Worm (Caenorhabditis elegans): ENCODE results near the gene ZK180.8.

Gene ZK180.8

DNA sequence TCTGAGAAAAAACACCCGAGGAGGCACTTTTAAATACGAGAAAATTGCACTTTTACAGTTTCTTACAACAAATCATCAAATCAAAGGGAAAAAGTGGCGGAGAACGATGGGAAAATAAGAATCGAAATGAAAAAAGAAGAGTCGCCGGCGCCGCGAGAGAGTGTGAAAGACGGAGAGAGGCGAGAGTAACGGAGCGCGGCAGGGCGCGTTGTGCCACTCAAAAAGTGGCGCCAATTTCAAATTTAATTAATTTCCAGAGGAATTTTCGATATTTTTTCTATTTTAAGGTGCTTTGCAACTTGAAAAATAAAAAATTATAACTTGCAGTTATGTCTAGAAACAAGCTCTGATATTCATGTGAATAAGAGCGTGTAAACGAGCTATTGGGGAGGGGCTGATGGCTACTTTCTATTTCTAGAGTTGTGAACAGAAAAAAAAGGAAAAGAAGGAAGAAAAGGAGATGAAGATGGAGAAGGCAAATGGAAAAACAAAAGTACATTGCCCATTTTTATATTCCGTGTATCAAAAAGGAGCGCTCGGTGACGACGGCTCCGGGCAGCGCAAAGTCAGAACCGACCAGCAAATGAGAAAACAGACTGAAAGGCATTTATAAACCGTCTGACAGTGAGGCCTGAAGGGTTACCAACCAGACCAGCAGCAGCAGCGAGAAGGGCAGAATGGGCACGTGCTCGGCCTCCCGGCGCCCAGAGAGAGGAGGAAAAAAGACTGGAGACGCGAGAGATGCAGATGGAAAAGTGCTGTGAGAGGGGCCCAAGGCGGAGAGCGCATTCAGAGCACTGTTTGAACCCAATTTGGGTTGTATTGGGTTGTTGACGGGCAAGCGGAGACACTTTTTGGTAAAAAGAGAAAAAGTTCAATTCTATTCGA is 40.4 kb downstream of the ZK180.8 start:
- no peak for TF ChIP-seq ceh-82 (tag; optimal IDR thresholded peaks at IDR 0.05)
- TF ChIP-seq R02D3.7 (tag; optimal IDR thresholded peaks at IDR 0.05), result no peak
- peak; percentile 5 for TF ChIP-seq sma-3 (GFP tag; optimal IDR thresholded peaks at IDR 0.05)
- TF ChIP-seq sma-9 (GFP tag; optimal IDR thresholded peaks at IDR 0.05), result peak; percentile 50
- no peak for TF ChIP-seq sma-9 (tag; optimal IDR thresholded peaks at IDR 0.05)
- TF ChIP-seq fos-1 (tag; optimal IDR thresholded peaks at IDR 0.05), result no peak
- TF ChIP-seq mdl-1 (tag; optimal IDR thresholded peaks at IDR 0.05), result peak; percentile 71 to 85
- TF ChIP-seq unc-55 (GFP tag; optimal IDR thresholded peaks at IDR 0.05), result peak; percentile 31
- no peak for TF ChIP-seq elt-3 (tag; optimal IDR thresholded peaks at IDR 0.05)
- TF ChIP-seq lsy-2 (tag; optimal IDR thresholded peaks at IDR 0.05), result peak in 1 of 2 experiments; percentile 28
- TF ChIP-seq egl-27 (tag; optimal IDR thresholded peaks at IDR 0.05), result no peak
- TF ChIP-seq ztf-1 (GFP tag; conservative IDR thresholded peaks at IDR 0.05), result no peak
- peak; percentile 56 for TF ChIP-seq F13H6.1 (tag; optimal IDR thresholded peaks at IDR 0.05)
- TF ChIP-seq elt-1 (tag; optimal IDR thresholded peaks at IDR 0.05), result no peak
- no peak for TF ChIP-seq nhr-23 (tag; optimal IDR thresholded peaks at IDR 0.05)
- peak; percentile 69 for TF ChIP-seq nhr-129 (tag; optimal IDR thresholded peaks at IDR 0.05)
- TF ChIP-seq aly-2 (tag; optimal IDR thresholded peaks at IDR 0.05), result no peak
- TF ChIP-seq ZK546.5 (tag; optimal IDR thresholded peaks at IDR 0.05), result no peak
- TF ChIP-seq gmeb-1 (tag; optimal IDR thresholded peaks at IDR 0.05), result peak; percentile 41
- no peak for TF ChIP-seq lin-13 (GFP tag; optimal IDR thresholded peaks at IDR 0.05)
- TF ChIP-seq nhr-237 (tag; optimal IDR thresholded peaks at IDR 0.05), result no peak
- no peak for TF ChIP-seq mbf-1 (tag; optimal IDR thresholded peaks at IDR 0.05)
- no peak for TF ChIP-seq ama-1 (optimal IDR thresholded peaks at IDR 0.05)
- no peak for TF ChIP-seq nhr-77 (tag; optimal IDR thresholded peaks at IDR 0.05)
- TF ChIP-seq sem-4 (tag; optimal IDR thresholded peaks at IDR 0.05), result no peak

DNA sequence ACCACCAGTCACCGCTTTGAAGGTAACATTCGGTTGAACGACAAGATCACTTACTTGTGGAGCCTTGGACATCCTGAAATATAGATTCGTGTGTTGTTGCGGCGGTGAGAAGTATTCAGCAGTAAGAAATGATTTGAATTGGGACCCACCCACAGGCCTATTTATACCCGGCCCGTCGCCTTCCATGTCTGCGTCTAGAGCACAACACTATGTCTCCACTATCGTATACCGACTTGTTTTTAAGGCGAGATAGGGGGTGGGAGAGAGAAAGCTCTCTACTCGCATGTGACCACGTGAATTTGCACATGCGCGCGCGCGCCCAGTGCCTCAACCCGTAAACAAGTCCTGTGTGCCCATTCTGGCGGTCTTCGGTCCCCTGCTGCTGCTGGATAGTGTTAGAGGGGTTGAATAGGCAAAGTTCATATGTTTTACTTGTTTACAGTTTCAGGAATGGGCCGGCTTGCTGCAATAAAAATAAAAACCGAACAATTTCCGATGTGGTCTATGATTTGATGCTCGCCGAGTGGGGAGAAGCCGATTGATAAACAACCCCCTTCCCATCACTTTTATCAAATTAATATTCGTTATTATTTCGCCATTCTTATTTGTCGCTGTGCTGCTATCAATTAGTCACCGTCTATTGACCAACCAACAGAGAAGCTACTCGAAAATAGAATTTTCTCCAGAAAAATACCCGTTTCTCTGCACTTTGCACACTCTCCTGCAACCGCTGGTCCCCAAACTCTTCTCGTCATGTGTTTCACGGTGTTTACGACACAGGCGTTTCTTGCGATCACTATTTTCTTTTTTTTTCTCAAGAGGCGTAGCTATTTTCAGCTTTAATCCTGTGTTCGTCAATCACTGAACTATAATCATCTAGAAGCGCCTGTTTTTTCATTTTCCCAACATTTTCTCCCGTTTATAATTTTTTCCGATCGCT is 41.5 kb downstream of the ZK180.8 start:
- TF ChIP-seq blmp-1 (tag; optimal IDR thresholded peaks at IDR 0.05; ENCODE audit: insufficient read depth), result no peak
- no peak for TF ChIP-seq ceh-16 (tag; optimal IDR thresholded peaks at IDR 0.05)
- TF ChIP-seq R02D3.7 (tag; optimal IDR thresholded peaks at IDR 0.05), result no peak
- no peak for TF ChIP-seq alr-1 (tag; optimal IDR thresholded peaks at IDR 0.05)
- TF ChIP-seq ama-1 (optimal IDR thresholded peaks at IDR 0.05), result peak; percentile 52
- no peak for TF ChIP-seq ztf-1 (GFP tag; conservative IDR thresholded peaks at IDR 0.05)
- TF ChIP-seq unc-62 (GFP tag; optimal IDR thresholded peaks at IDR 0.05), result no peak
- TF ChIP-seq Y55F3AM.14 (GFP tag; optimal IDR thresholded peaks at IDR 0.05), result peak; percentile 57
- peak; percentile 14 for TF ChIP-seq zag-1 (tag; optimal IDR thresholded peaks at IDR 0.05)
- TF ChIP-seq aly-2 (tag; optimal IDR thresholded peaks at IDR 0.05), result no peak
- TF ChIP-seq ceh-82 (tag; optimal IDR thresholded peaks at IDR 0.05), result no peak
- peak; percentile 2 to 74 for TF ChIP-seq lsy-2 (tag; optimal IDR thresholded peaks at IDR 0.05)
- no peak for TF ChIP-seq unc-39 (tag; optimal IDR thresholded peaks at IDR 0.05)
- TF ChIP-seq fos-1 (tag; optimal IDR thresholded peaks at IDR 0.05), result peak; percentile 38
- TF ChIP-seq gmeb-1 (tag; optimal IDR thresholded peaks at IDR 0.05), result peak; percentile 23
- TF ChIP-seq unc-55 (GFP tag; optimal IDR thresholded peaks at IDR 0.05), result peak; percentile 44
- TF ChIP-seq lin-39 (tag; optimal IDR thresholded peaks at IDR 0.05), result no peak
- peak; percentile 89 for TF ChIP-seq nhr-129 (tag; optimal IDR thresholded peaks at IDR 0.05)
- peak; percentile 29 for TF ChIP-seq sem-4 (tag; optimal IDR thresholded peaks at IDR 0.05)
- TF ChIP-seq ztf-4 (tag; optimal IDR thresholded peaks at IDR 0.05), result no peak
- TF ChIP-seq sma-9 (GFP tag; optimal IDR thresholded peaks at IDR 0.05), result peak; percentile 71
- no peak for TF ChIP-seq sma-9 (tag; optimal IDR thresholded peaks at IDR 0.05)
- TF ChIP-seq ztf-11 (tag; optimal IDR thresholded peaks at IDR 0.05), result no peak
- peak; percentile 70 for TF ChIP-seq crh-2 (tag; optimal IDR thresholded peaks at IDR 0.05)
- TF ChIP-seq lin-11 (tag; optimal IDR thresholded peaks at IDR 0.05), result peak; percentile 88
- TF ChIP-seq C34F6.9 (tag; optimal IDR thresholded peaks at IDR 0.05), result peak; percentile 72
- no peak for TF ChIP-seq nhr-25 (tag; optimal IDR thresholded peaks at IDR 0.05)
- TF ChIP-seq elt-3 (tag; optimal IDR thresholded peaks at IDR 0.05), result no peak
- TF ChIP-seq peb-1 (tag; optimal IDR thresholded peaks at IDR 0.05), result no peak
- TF ChIP-seq nhr-21 (tag; optimal IDR thresholded peaks at IDR 0.05), result peak; percentile 18
- no peak for TF ChIP-seq nhr-11 (tag; optimal IDR thresholded peaks at IDR 0.05)
- peak; percentile 64 for TF ChIP-seq F13H6.1 (tag; optimal IDR thresholded peaks at IDR 0.05)
- no peak for TF ChIP-seq elt-1 (tag; optimal IDR thresholded peaks at IDR 0.05)
- TF ChIP-seq skn-1 (tag; optimal IDR thresholded peaks at IDR 0.05), result peak; percentile 26
- TF ChIP-seq ZK546.5 (tag; optimal IDR thresholded peaks at IDR 0.05), result no peak
- TF ChIP-seq lin-13 (GFP tag; optimal IDR thresholded peaks at IDR 0.05), result no peak
- no peak for TF ChIP-seq nhr-6 (tag; optimal IDR thresholded peaks at IDR 0.05)
- TF ChIP-seq sma-3 (GFP tag; optimal IDR thresholded peaks at IDR 0.05), result peak; percentile 9
- no peak for TF ChIP-seq nhr-77 (tag; optimal IDR thresholded peaks at IDR 0.05)
- peak; percentile 56 to 91 for TF ChIP-seq mdl-1 (tag; optimal IDR thresholded peaks at IDR 0.05)
- no peak for TF ChIP-seq nhr-10 (tag; optimal IDR thresholded peaks at IDR 0.05)
- TF ChIP-seq mab-5 (tag; optimal IDR thresholded peaks at IDR 0.05), result no peak

All from whole organism, L2 larva.